Worm (Caenorhabditis elegans): ENCODE data around the gene VZK822L.2.

The VZK822L.2 gene

DNA sequence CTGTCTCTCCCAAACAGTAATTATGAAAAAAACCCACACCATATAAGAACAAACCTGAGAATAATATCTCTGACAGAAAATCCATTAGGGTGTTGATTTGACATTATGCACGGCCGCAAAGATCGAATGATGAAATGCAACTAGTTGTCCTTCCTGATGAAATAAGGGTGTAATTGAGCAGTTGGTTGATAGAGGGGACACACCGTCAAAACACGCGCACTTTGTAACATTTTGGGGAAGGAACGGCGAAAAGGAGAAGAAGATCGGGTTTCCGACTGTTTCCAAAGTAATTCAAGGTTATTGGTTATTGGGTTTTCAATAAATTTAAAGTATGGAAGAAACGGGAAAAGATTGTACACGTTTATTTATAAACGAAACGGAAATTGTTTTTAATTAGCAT lies 10.2 kb downstream of the VZK822L.2 start, which contains the start of gene ZK822.1:
Gene ZK822.1 (minus strand): TSS at position 121 of the 400 bp plus-strand sequence.
- TF ChIP-seq egl-27 (tag; optimal IDR thresholded peaks at IDR 0.05) (no peak), ztf-11 (tag; optimal IDR thresholded peaks at IDR 0.05) (no peak), elt-1 (tag; optimal IDR thresholded peaks at IDR 0.05) (no peak)

- TF ChIP-seq lsy-12 (tag; optimal IDR thresholded peaks at IDR 0.05), result no peak
- no peak for TF ChIP-seq nhr-12 (tag; optimal IDR thresholded peaks at IDR 0.05)
- TF ChIP-seq nhr-11 (tag; optimal IDR thresholded peaks at IDR 0.05), result no peak
- no peak for TF ChIP-seq fos-1 (tag; optimal IDR thresholded peaks at IDR 0.05)
These were observed 11.3 kb downstream of the VZK822L.2 start, which contains the start of gene srlf-31 for ce11 chrIV:11923074-11923473. Gene srlf-31 (minus strand): TSS chrIV:11923174.

ce11 chrIV:11924092-11924491 lies 12.3 kb downstream of the VZK822L.2 start:
- TF ChIP-seq nhr-77 (tag; optimal IDR thresholded peaks at IDR 0.05) (no peak), lsy-12 (tag; optimal IDR thresholded peaks at IDR 0.05) (no peak), ceh-28 (tag; optimal IDR thresholded peaks at IDR 0.05) (no peak), tbx-2 (tag; optimal IDR thresholded peaks at IDR 0.05) (no peak), pqm-1 (tag; optimal IDR thresholded peaks at IDR 0.05) (no peak), nhr-28 (tag; optimal IDR thresholded peaks at IDR 0.05) (no peak), fkh-10 (GFP tag; optimal IDR thresholded peaks at IDR 0.05) (no peak), elt-1 (tag; optimal IDR thresholded peaks at IDR 0.05) (no peak), nhr-12 (tag; optimal IDR thresholded peaks at IDR 0.05) (no peak), jun-1 (tag; optimal IDR thresholded peaks at IDR 0.05) (no peak)

DNA sequence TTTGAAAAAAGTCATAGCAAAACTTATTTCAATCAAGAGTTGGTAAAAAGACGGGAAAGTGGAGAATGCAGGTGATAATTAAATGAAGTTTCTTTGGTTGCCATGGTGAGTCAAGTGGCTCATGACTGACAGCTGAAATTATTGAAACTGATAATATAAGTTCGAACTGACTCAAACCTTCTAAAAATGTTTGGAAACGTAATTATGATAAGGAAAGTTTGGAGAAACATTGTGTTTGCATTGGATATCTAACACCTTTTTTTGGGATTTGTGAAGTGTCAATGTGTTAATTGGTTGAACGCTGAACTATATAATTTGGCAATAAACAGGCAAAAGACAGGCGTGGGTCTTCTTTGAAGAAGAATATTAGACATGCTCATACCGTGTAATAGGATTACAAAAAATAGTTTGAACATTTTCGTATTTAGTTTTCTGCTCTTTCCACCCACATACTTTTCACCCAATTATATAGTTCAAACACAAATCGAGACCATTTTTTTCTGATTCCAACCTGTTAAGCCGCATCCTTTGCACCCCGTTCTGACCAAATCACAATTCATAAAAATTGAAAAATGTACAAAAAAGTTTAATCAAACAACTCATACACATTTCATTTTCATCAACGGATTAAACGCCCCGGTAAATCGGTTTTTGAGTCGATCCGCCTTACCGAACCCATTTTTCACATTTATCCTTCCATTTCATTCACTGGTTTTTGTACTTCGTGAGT lies 13.7 kb downstream of the VZK822L.2 start, which contains the start of the genes srlf-33 and srlf-32:
Gene srlf-33 (minus strand): TSS at position 101 of the 730 bp plus-strand sequence.
Gene srlf-32 (plus strand): TSS at position 680 of the 730 bp plus-strand sequence.
- TF ChIP-seq ceh-16 (tag; optimal IDR thresholded peaks at IDR 0.05) (no peak), fkh-2 (tag; optimal IDR thresholded peaks at IDR 0.05) (no peak), nhr-12 (tag; optimal IDR thresholded peaks at IDR 0.05) (no peak), ceh-82 (tag; optimal IDR thresholded peaks at IDR 0.05) (no peak), R02D3.7 (tag; optimal IDR thresholded peaks at IDR 0.05) (no peak), pqm-1 (tag; optimal IDR thresholded peaks at IDR 0.05) (no peak), nhr-25 (tag; optimal IDR thresholded peaks at IDR 0.05) (no peak), unc-62 (GFP tag; optimal IDR thresholded peaks at IDR 0.05) (no peak), fos-1 (tag; optimal IDR thresholded peaks at IDR 0.05) (no peak), nhr-11 (tag; optimal IDR thresholded peaks at IDR 0.05) (no peak), ceh-28 (tag; optimal IDR thresholded peaks at IDR 0.05) (no peak), skn-1 (tag; optimal IDR thresholded peaks at IDR 0.05) (no peak)

DNA sequence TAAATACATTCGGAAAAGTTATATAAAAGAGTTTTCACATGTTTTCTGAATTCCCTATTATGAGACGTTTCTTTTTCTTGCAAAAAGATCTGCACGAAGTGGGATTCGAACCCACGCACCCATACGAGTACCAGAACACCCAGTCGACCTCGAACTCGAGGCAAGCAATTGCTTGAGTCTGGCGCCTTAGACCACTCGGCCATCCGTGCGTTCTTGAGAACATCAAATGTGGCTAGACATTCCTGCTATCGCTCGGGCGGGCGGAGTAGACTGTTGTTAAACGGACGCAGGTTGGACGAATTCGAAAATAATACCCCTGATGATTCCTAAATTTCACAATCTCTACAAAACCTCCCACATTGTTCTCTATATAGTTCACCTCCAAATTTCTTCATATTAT lies 16.6 kb downstream of the VZK822L.2 start:
- TF ChIP-seq nhr-43 (tag; optimal IDR thresholded peaks at IDR 0.05; ENCODE audit: poor library complexity, severe bottlenecking) (peak; percentile 60), lin-39 (tag; optimal IDR thresholded peaks at IDR 0.05) (peak; percentile 41), elt-1 (tag; optimal IDR thresholded peaks at IDR 0.05) (no peak), elt-2 (tag; optimal IDR thresholded peaks at IDR 0.05) (peak; percentile 37), tbx-2 (tag; optimal IDR thresholded peaks at IDR 0.05) (no peak), unc-39 (tag; optimal IDR thresholded peaks at IDR 0.05) (no peak), nhr-23 (tag; optimal IDR thresholded peaks at IDR 0.05) (peak; percentile 33), ztf-4 (tag; optimal IDR thresholded peaks at IDR 0.05) (no peak), hmg-11 (tag; optimal IDR thresholded peaks at IDR 0.05) (peak; percentile 22), nhr-25 (tag; optimal IDR thresholded peaks at IDR 0.05) (peak; percentile 56), elt-3 (tag; optimal IDR thresholded peaks at IDR 0.05) (peak in 1 of 3 experiments; percentile 41), nfya-1 (tag; optimal IDR thresholded peaks at IDR 0.05; ENCODE audit: insufficient read depth) (peak; percentile 51), lsy-12 (tag; optimal IDR thresholded peaks at IDR 0.05) (peak; percentile 31)

ce11 chrIV:11930572-11930971 lies 18.7 kb downstream of the VZK822L.2 start, which contains the start of gene nhx-9:
Gene nhx-9 (plus strand): TSS chrIV:11930872.
- TF ChIP-seq sea-2 (GFP tag; optimal IDR thresholded peaks at IDR 0.05) (no peak), elt-1 (tag; optimal IDR thresholded peaks at IDR 0.05) (no peak), ceh-28 (tag; optimal IDR thresholded peaks at IDR 0.05) (no peak), ZK546.5 (tag; optimal IDR thresholded peaks at IDR 0.05) (no peak), snpc-4 (tag; optimal IDR thresholded peaks at IDR 0.05) (no peak), nfya-1 (tag; optimal IDR thresholded peaks at IDR 0.05; ENCODE audit: insufficient read depth) (no peak), pqm-1 (tag; optimal IDR thresholded peaks at IDR 0.05) (no peak), ztf-4 (tag; optimal IDR thresholded peaks at IDR 0.05) (no peak), elt-2 (tag; optimal IDR thresholded peaks at IDR 0.05) (no peak), ceh-9 (tag; optimal IDR thresholded peaks at IDR 0.05) (no peak), aly-2 (tag; optimal IDR thresholded peaks at IDR 0.05) (no peak), ama-1 (optimal IDR thresholded peaks at IDR 0.05) (no peak), nhr-76 (tag; optimal IDR thresholded peaks at IDR 0.05) (no peak), elt-3 (tag; optimal IDR thresholded peaks at IDR 0.05) (no peak), hmg-11 (tag; optimal IDR thresholded peaks at IDR 0.05) (no peak), R02D3.7 (tag; optimal IDR thresholded peaks at IDR 0.05) (no peak), unc-39 (tag; optimal IDR thresholded peaks at IDR 0.05) (no peak), fkh-10 (GFP tag; optimal IDR thresholded peaks at IDR 0.05) (no peak), tbx-2 (tag; optimal IDR thresholded peaks at IDR 0.05) (no peak), fos-1 (tag; optimal IDR thresholded peaks at IDR 0.05) (no peak)
